Fruit fly (Drosophila melanogaster) whole organism, wandering third instar larva: ENCODE measurements around the gene Ets97D.

Experiments
- Abd-B ChIP-seq: fragments of >200 bp; optimal IDR thresholded peaks from 2 replicates; lab custom pipeline; 2017; ENCODE audit warnings: missing biosample characterization, missing genetic modification characterization
- CG32264 ChIP-seq: fragments of 200-800 bp; sonication (Bioruptor generic); optimal IDR thresholded peaks from 2 replicates; lab custom pipeline; 2016; ENCODE audit warnings: missing biosample characterization, missing genetic modification characterization
- CG9705 ChIP-seq: fragments of 200-800 bp; sonication (Bioruptor generic); optimal IDR thresholded peaks from 2 replicates; lab custom pipeline; 2018; ENCODE audit warnings: missing biosample characterization, mild to moderate bottlenecking, missing genetic modification characterization
- CrebA ChIP-seq: fragments of 200-800 bp; sonication (Bioruptor generic); optimal IDR thresholded peaks from 2 replicates; lab custom pipeline; 2016; ENCODE audit warnings: missing biosample characterization, mild to moderate bottlenecking, missing genetic modification characterization, borderline replicate concordance
- Dfd ChIP-seq: fragments of >200 bp; optimal IDR thresholded peaks from 2 replicates; lab custom pipeline; 2017; ENCODE audit warnings: missing biosample characterization, missing genetic modification characterization
- Dif ChIP-seq: fragments of 200-275, 200-300 bp; sonication (Bioruptor generic); optimal IDR thresholded peaks from 2 replicates; lab custom pipeline; 2018; ENCODE audit warnings: missing biosample characterization, missing genetic modification characterization; ENCODE audit not compliant: partially characterized antibody
- GATAd ChIP-seq: sonication (Bioruptor generic); optimal IDR thresholded peaks from 2 replicates; lab custom pipeline; 2016; ENCODE audit warnings: missing biosample characterization, missing genetic modification characterization
- HLH106 ChIP-seq: fragments of 200-800 bp; optimal IDR thresholded peaks from 3 replicates; lab custom pipeline; 2019; ENCODE audit warnings: missing biosample characterization, mild to moderate bottlenecking, missing genetic modification characterization, moderate library complexity
- Hnf4 ChIP-seq: fragments of 200-800 bp; sonication (Bioruptor generic); optimal IDR thresholded peaks from 2 replicates; lab custom pipeline; 2016; ENCODE audit warnings: missing biosample characterization, mild to moderate bottlenecking, missing genetic modification characterization
- Hr78 ChIP-seq: fragments of >200 bp; optimal IDR thresholded peaks from 2 replicates; lab custom pipeline; 2017; ENCODE audit warnings: missing biosample characterization, missing genetic modification characterization
- Hr83 ChIP-seq: fragments of 200-300 bp; sonication (Bioruptor generic); optimal IDR thresholded peaks from 2 replicates; lab custom pipeline; 2016; ENCODE audit warnings: missing biosample characterization, mild to moderate bottlenecking, missing genetic modification characterization, moderate library complexity; ENCODE audit not compliant: poor library complexity, severe bottlenecking
- Jra ChIP-seq: sonication (Bioruptor generic); optimal IDR thresholded peaks from 2 replicates; lab custom pipeline; 2016; ENCODE audit warnings: missing biosample characterization, missing genetic modification characterization
- Mio ChIP-seq: sonication (Bioruptor generic); optimal IDR thresholded peaks from 2 replicates; lab custom pipeline; 2016; ENCODE audit warnings: missing biosample characterization, missing genetic modification characterization
- Myc ChIP-seq: fragments of >200 bp; optimal IDR thresholded peaks from 2 replicates; lab custom pipeline; 2017
- N ChIP-seq: fragments of >200 bp; optimal IDR thresholded peaks from 2 replicates; lab custom pipeline; 2018; ENCODE audit warnings: missing biosample characterization, missing external identifiers, missing genetic modification characterization
- OdsH ChIP-seq: fragments of 200-800 bp; sonication (Bioruptor generic); optimal IDR thresholded peaks from 2 replicates; lab custom pipeline; 2016; ENCODE audit warnings: missing biosample characterization, mild to moderate bottlenecking, missing genetic modification characterization
- Rel ChIP-seq, 2 experiments: fragments of 200-800 bp; sonication (Bioruptor generic) in 1 of 2; optimal IDR thresholded peaks; 2 replicates in 1 of 2; 3 replicates in 1 of 2; lab custom pipeline; 2016 to 2019; ENCODE audit warnings: mild to moderate bottlenecking in 2 of 2, missing biosample characterization in 2 of 2, missing genetic modification characterization in 2 of 2, moderate library complexity in 1 of 2
- Sp1 ChIP-seq: fragments of 200-800 bp; sonication (Bioruptor generic); optimal IDR thresholded peaks from 3 replicates; lab custom pipeline; 2019; ENCODE audit warnings: missing biosample characterization, mild to moderate bottlenecking, missing genetic modification characterization, moderate library complexity
- Vsx2 ChIP-seq: fragments of 200-300, 225-300 bp; sonication (Bioruptor generic); optimal IDR thresholded peaks from 2 replicates; lab custom pipeline; 2018; ENCODE audit warnings: missing biosample characterization, missing genetic modification characterization; ENCODE audit not compliant: partially characterized antibody
- br ChIP-seq: fragments of 200-800 bp; sonication (Bioruptor generic); optimal IDR thresholded peaks from 2 replicates; lab custom pipeline; 2016; ENCODE audit warnings: missing biosample characterization, missing genetic modification characterization
- brk ChIP-seq: fragments of 200-800 bp; sonication (Bioruptor generic); optimal IDR thresholded peaks from 2 replicates; lab custom pipeline; 2016; ENCODE audit warnings: missing biosample characterization, mild to moderate bottlenecking, missing genetic modification characterization
- dl ChIP-seq, 2 experiments: fragments of 175-275, 200-275 bp in 1 of 2; fragments of 200-275 bp in 1 of 2; sonication (Bioruptor generic); optimal IDR thresholded peaks; lab custom pipeline; 2018; ENCODE audit warnings: mild to moderate bottlenecking in 2 of 2, missing biosample characterization in 2 of 2, missing genetic modification characterization in 2 of 2, moderate library complexity in 2 of 2; ENCODE audit not compliant: partially characterized antibody in 2 of 2, insufficient read depth in 1 of 2
- dmrt93B ChIP-seq: fragments of 200-800 bp; sonication (Bioruptor generic); optimal IDR thresholded peaks from 2 replicates; lab custom pipeline; 2018; ENCODE audit warnings: missing biosample characterization, mild to moderate bottlenecking, missing genetic modification characterization
- dsf ChIP-seq: sonication (Bioruptor generic); optimal IDR thresholded peaks from 2 replicates; lab custom pipeline; 2016; ENCODE audit warnings: missing biosample characterization, missing genetic modification characterization, borderline replicate concordance
- ey ChIP-seq: fragments of 200-800 bp; sonication (Bioruptor generic); optimal IDR thresholded peaks from 2 replicates; lab custom pipeline; 2016; ENCODE audit warnings: missing biosample characterization, missing genetic modification characterization
- foxo ChIP-seq, 2 experiments: fragments of 200-800 bp; sonication (Bioruptor generic); optimal IDR thresholded peaks; 2 replicates in 1 of 2; 3 replicates in 1 of 2; lab custom pipeline; 2016 to 2017; ENCODE audit warnings: missing biosample characterization in 2 of 2, missing genetic modification characterization in 2 of 2
- fru ChIP-seq: fragments of 200-800 bp; sonication (Bioruptor generic); optimal IDR thresholded peaks from 3 replicates; lab custom pipeline; 2016; ENCODE audit warnings: missing biosample characterization, mild to moderate bottlenecking, missing genetic modification characterization
- h ChIP-seq: fragments of 200-800 bp; sonication (Bioruptor generic); optimal IDR thresholded peaks from 3 replicates; lab custom pipeline; 2016; ENCODE audit warnings: missing biosample characterization, mild to moderate bottlenecking, missing genetic modification characterization
- jim ChIP-seq: fragments of 175-275, 200-325 bp; sonication (Bioruptor generic); optimal IDR thresholded peaks from 2 replicates; lab custom pipeline; 2016; ENCODE audit warnings: missing biosample characterization, mild to moderate bottlenecking, missing genetic modification characterization
- lola ChIP-seq: fragments of >200 bp; optimal IDR thresholded peaks from 2 replicates; lab custom pipeline; 2017; ENCODE audit warnings: missing biosample characterization, missing genetic modification characterization
- pan ChIP-seq: fragments of >200 bp; optimal IDR thresholded peaks from 2 replicates; lab custom pipeline; 2017
- psq ChIP-seq: fragments of 200-800 bp; sonication (Bioruptor generic); optimal IDR thresholded peaks from 3 replicates; lab custom pipeline; 2017; ENCODE audit warnings: missing biosample characterization, mild to moderate bottlenecking, missing genetic modification characterization, moderate library complexity
- rgr ChIP-seq: fragments of 200-800 bp; sonication (Bioruptor generic); optimal IDR thresholded peaks from 3 replicates; lab custom pipeline; 2016; ENCODE audit warnings: missing biosample characterization, mild to moderate bottlenecking, missing genetic modification characterization
- sage ChIP-seq: fragments of 200-800 bp; sonication (Bioruptor generic); optimal IDR thresholded peaks from 2 replicates; lab custom pipeline; 2016; ENCODE audit warnings: missing biosample characterization, mild to moderate bottlenecking, missing genetic modification characterization
- sv ChIP-seq: fragments of 200-800 bp; sonication (Bioruptor generic); optimal IDR thresholded peaks from 3 replicates; lab custom pipeline; 2016; ENCODE audit warnings: missing biosample characterization, missing genetic modification characterization
- tai ChIP-seq: sonication (Bioruptor generic); optimal IDR thresholded peaks from 2 replicates; lab custom pipeline; 2016; ENCODE audit warnings: missing biosample characterization, missing genetic modification characterization
- usp ChIP-seq: fragments of >200 bp; optimal IDR thresholded peaks from 2 replicates; lab custom pipeline; 2017; ENCODE audit warnings: missing biosample characterization, missing genetic modification characterization
- woc ChIP-seq: sonication (Bioruptor generic); optimal IDR thresholded peaks from 2 replicates; lab custom pipeline; 2016; ENCODE audit warnings: missing biosample characterization, mild to moderate bottlenecking, missing genetic modification characterization

The Ets97D gene

DNA sequence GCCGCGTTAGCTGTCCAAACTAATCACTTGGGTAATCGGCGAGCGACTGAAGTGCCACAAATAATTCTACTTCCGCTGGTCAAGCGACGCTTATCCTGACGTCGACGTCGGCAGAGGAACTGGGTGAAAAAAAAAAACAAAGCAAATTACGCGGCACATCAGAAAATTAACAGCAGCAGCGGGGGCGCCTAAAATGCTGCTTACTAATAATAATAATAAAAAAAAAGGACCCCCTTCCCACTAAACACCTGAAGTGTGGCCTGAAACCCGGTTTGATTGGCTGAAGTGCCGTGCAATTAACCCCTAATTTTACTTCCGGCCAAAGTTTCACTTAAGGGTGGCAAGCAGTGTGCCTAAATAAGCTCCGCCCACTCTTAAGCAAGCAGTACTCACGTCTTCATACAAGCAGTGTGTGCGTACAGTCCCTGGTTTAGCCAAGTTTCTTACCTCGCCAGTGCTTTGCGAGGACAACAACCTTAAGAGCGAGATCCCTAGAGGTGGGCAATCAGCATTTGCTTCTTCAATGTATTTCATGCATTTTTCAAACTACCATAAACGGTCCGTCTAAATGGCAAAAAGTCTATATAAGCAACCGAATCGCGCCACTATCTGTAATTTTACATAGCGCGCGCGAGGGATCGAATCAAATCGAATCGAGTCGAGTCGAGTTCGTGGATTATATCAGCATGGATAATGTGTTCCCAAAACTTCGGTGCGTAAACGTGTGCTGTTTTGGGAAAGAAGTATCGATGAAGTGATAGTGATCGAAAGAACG, 31.4 kb downstream of the Ets97D start, which contains the start of the genes ro and T48 (continued):
- TF ChIP-seq dl (GFP tag; optimal IDR thresholded peaks at IDR 0.05; lab: Kevin White, UChicago; ENCODE audit: insufficient read depth in 1 of 2, partially characterized antibody in 2 of 2) (no peak), N (GFP tag; lab: Kevin White, UChicago) (peak; percentile 32), Sp1 (no peak), Hnf4 (peak; percentile 11), Vsx2 (no peak), dmrt93B (no peak), HLH106 (tag; lab: Kevin White, UChicago) (peak; percentile 28), Dif (peak; percentile 5), sv (GFP tag; lab: Kevin White, UChicago) (no peak), CG32264 (GFP tag; lab: Kevin White, UChicago) (no peak), Mio (GFP tag; lab: Kevin White, UChicago) (no peak)

DNA sequence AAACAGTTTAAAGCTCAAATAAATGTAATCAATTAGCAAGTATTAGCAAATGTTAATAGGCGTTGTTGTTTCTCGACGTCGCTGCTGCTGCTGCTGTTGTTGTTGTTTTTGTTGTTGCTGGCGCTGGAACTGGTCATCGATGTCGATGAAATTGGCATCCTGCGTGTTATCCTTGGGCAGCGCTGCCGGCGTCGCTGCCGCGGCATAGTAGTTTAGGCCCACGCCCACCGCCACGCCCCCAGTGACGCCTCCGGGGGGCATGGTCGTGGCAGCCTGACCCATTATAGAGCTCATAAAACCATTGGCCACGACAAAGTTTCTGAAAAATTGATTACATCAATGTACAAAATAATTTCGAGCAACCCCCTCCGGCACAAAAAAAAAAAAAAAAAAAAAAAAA, 35.8 kb downstream of the Ets97D start:
- TF ChIP-seq rgr (GFP tag; lab: Kevin White, UChicago) (no peak), OdsH (no peak)

- TF ChIP-seq Rel (GFP tag; optimal IDR thresholded peaks at IDR 0.05; lab: Kevin White, UChicago) (no peak), Rel (tag; optimal IDR thresholded peaks at IDR 0.05; lab: Kevin White, UChicago) (peak; percentile 75), GATAd (GFP tag; lab: Kevin White, UChicago) (no peak)
Observed at dm6 chr3R:26876432-26876831, 36.3 kb downstream of the Ets97D start, which contains the start of gene CG5500. Gene CG5500, plus strand, starts transcription at chr3R:26876630.

dm6 chr3R:26875544-26876027, 37.1 kb downstream of the Ets97D start, which contains the start of gene Rb97D:
Gene Rb97D, minus strand, starts transcription at chr3R:26875742.
- TF ChIP-seq ey (GFP tag; lab: Kevin White, UChicago) (peak; percentile 70), Hr78 (GFP tag; lab: Kevin White, UChicago) (no peak), N (GFP tag; lab: Kevin White, UChicago) (no peak), pan (lab: Kevin White, UChicago) (no peak), foxo (GFP tag; optimal IDR thresholded peaks at IDR 0.05; lab: Kevin White, UChicago) (peak in 1 of 2 experiments; percentile 80), Sp1 (peak; percentile 71), jim (no peak), dsf (GFP tag; lab: Kevin White, UChicago) (peak; percentile 28), Vsx2 (no peak), Hnf4 (peak; percentile 82), br (GFP tag; lab: Kevin White, UChicago) (peak; percentile 69), tai (GFP tag; lab: Kevin White, UChicago) (no peak), CG9705 (peak; percentile 64), h (GFP tag; lab: Kevin White, UChicago) (peak; percentile 84), sv (GFP tag; lab: Kevin White, UChicago) (peak; percentile 37), Myc (lab: Kevin White, UChicago) (no peak), rgr (GFP tag; lab: Kevin White, UChicago) (peak; percentile 79), fru (peak; percentile 75), CG32264 (GFP tag; lab: Kevin White, UChicago) (peak; percentile 36), HLH106 (tag; lab: Kevin White, UChicago) (peak; percentile 82), dmrt93B (peak; percentile 63), OdsH (peak; percentile 67), Mio (GFP tag; lab: Kevin White, UChicago) (no peak), Dif (no peak), lola (no peak), usp (GFP tag; lab: Kevin White, UChicago) (no peak), Jra (GFP tag; lab: Kevin White, UChicago) (peak; percentile 62), dl (GFP tag; optimal IDR thresholded peaks at IDR 0.05; lab: Kevin White, UChicago; ENCODE audit: insufficient read depth in 1 of 2, partially characterized antibody in 2 of 2) (no peak), woc (peak; percentile 81), Abd-B (no peak), Dfd (GFP tag; lab: Kevin White, UChicago) (no peak), Rel (GFP tag; optimal IDR thresholded peaks at IDR 0.05; lab: Kevin White, UChicago) (no peak), Rel (tag; optimal IDR thresholded peaks at IDR 0.05; lab: Kevin White, UChicago) (peak; percentile 97), psq (GFP tag; lab: Kevin White, UChicago) (peak; percentile 34), sage (GFP tag; lab: Kevin White, UChicago) (no peak), GATAd (GFP tag; lab: Kevin White, UChicago) (no peak), CrebA (no peak), Hr83 (GFP tag; lab: Kevin White, UChicago) (peak; percentile 73), brk (no peak)
